Worm (Caenorhabditis elegans): Measurements from ENCODE around the gene F07C6.2.

DNA sequence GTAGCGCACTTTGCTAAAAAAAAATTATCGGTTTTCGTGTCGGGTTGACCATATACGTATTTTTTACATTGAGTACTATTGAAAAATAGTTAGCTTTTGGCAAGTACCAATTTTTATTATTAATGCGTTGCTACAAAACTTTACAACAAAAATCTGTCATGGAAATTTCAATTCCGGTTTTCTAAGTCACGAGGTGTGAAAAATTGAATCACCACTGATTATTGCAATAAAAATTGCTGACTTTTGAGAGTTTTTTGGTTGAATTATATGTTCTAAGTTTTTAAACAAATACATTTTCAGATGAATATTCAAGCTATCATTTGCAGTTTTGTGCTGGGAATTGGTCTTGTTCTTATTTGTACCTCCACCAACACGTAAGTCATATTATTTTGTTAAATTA lies at the start of gene F07C6.2:
- no peak for TF ChIP-seq atf-7 (tag; optimal IDR thresholded peaks at IDR 0.05)
- TF ChIP-seq nhr-90 (tag; optimal IDR thresholded peaks at IDR 0.05) = no peak
